Fruit fly (Drosophila melanogaster) whole organism, embryonic: ENCODE data around the gene Neurl4.

ENCODE experiments used
- CG10979 ChIP-seq: fragments of 200-800 bp; sonication (Bioruptor generic); optimal IDR thresholded peaks from 2 replicates; lab custom pipeline; 2018; ENCODE audit warnings: missing biosample characterization, mild to moderate bottlenecking, missing genetic modification characterization, moderate library complexity
- CG14441 ChIP-seq: fragments of 200-800 bp; sonication (Bioruptor generic); IDR thresholded peaks from 2 replicates; pipeline ENCODE4 v1.3.6; 2022; ENCODE audit warnings: missing biosample characterization, missing genetic modification characterization
- CG15011 ChIP-seq: fragments of 200-800 bp; sonication (Bioruptor generic); optimal IDR thresholded peaks from 3 replicates; lab custom pipeline; 2018; ENCODE audit warnings: missing biosample characterization, mild to moderate bottlenecking, missing genetic modification characterization
- CG16813 ChIP-seq: fragments of 200-800 bp; sonication (Bioruptor generic); IDR thresholded peaks from 3 replicates; pipeline ENCODE4 v1.3.6; 2022; ENCODE audit warnings: missing biosample characterization, missing genetic modification characterization; ENCODE audit not compliant: partially characterized antibody
- CG17829 ChIP-seq: fragments of 200-800 bp; optimal IDR thresholded peaks from 2 replicates; lab custom pipeline; 2019; ENCODE audit warnings: missing biosample characterization, mild to moderate bottlenecking, missing genetic modification characterization, moderate library complexity
- CG18262 ChIP-seq: fragments of 200-800 bp; optimal IDR thresholded peaks from 3 replicates; lab custom pipeline; 2019; ENCODE audit warnings: missing biosample characterization, mild to moderate bottlenecking, missing genetic modification characterization, moderate library complexity
- CG18599 ChIP-seq: fragments of 200-800 bp; sonication (Bioruptor generic); optimal IDR thresholded peaks from 3 replicates; lab custom pipeline; 2017; ENCODE audit warnings: missing biosample characterization, missing genetic modification characterization, mild to moderate bottlenecking, moderate library complexity, missing genetic modification reagents
- CG2120 ChIP-seq: fragments of 200-800 bp; sonication (Bioruptor generic); optimal IDR thresholded peaks from 3 replicates; lab custom pipeline; 2016; ENCODE audit warnings: missing biosample characterization, missing genetic modification characterization
- CG31441 ChIP-seq: fragments of 200-800 bp; sonication (Bioruptor generic); IDR thresholded peaks from 2 replicates; pipeline ENCODE4 v1.3.6; 2022; ENCODE audit warnings: missing biosample characterization, missing genetic modification characterization
- CG32532 ChIP-seq: fragments of 200-800 bp; sonication (Bioruptor generic); IDR thresholded peaks from 2 replicates; pipeline ENCODE4 v1.3.6; 2022; ENCODE audit warnings: missing biosample characterization, missing genetic modification characterization
- CG34422 ChIP-seq: fragments of 200-800 bp; sonication (Bioruptor generic); IDR thresholded peaks from 3 replicates; pipeline ENCODE4 v1.3.6; 2022; ENCODE audit warnings: missing biosample characterization, missing genetic modification characterization
- CG6813 ChIP-seq: fragments of 200-800 bp; sonication (Bioruptor generic); optimal IDR thresholded peaks from 2 replicates; lab custom pipeline; 2017; ENCODE audit warnings: missing biosample characterization, missing genetic modification characterization, mild to moderate bottlenecking, moderate library complexity, missing genetic modification reagents
- CG7839 ChIP-seq: fragments of 200-800 bp; sonication (Bioruptor generic); optimal IDR thresholded peaks from 3 replicates; lab custom pipeline; 2018; ENCODE audit warnings: missing biosample characterization, mild to moderate bottlenecking, missing genetic modification characterization, moderate library complexity
- CG7928 ChIP-seq: fragments of 200-800 bp; sonication (Bioruptor generic); optimal IDR thresholded peaks from 2 replicates; lab custom pipeline; 2017; ENCODE audit warnings: missing biosample characterization, mild to moderate bottlenecking, missing genetic modification characterization
- CG8290 ChIP-seq, 3 experiments: fragments of 200-800 bp; sonication (Bioruptor generic); optimal IDR thresholded peaks; 2 replicates each; lab custom pipeline; 2016 to 2019; ENCODE audit warnings: missing biosample characterization in 3 of 3, missing genetic modification characterization in 3 of 3, mild to moderate bottlenecking in 2 of 3, moderate library complexity in 1 of 3
- Chrac-16 ChIP-seq: fragments of 200-800 bp; sonication (Bioruptor generic); optimal IDR thresholded peaks from 3 replicates; lab custom pipeline; 2016; ENCODE audit warnings: missing biosample characterization, missing genetic modification characterization
- D19A ChIP-seq: fragments of 200-800 bp; optimal IDR thresholded peaks from 3 replicates; lab custom pipeline; 2019; ENCODE audit warnings: missing biosample characterization, mild to moderate bottlenecking, missing genetic modification characterization, moderate library complexity
- Dad ChIP-seq: fragments of 200-800 bp; sonication (Bioruptor generic); optimal IDR thresholded peaks from 3 replicates; lab custom pipeline; 2016; ENCODE audit warnings: missing biosample characterization, missing genetic modification characterization
- Dbx ChIP-seq: fragments of 200-800 bp; sonication (Bioruptor generic); IDR thresholded peaks from 3 replicates; pipeline ENCODE4 v1.3.6; 2022; ENCODE audit warnings: missing biosample characterization, missing genetic modification characterization
- Dp ChIP-seq: fragments of 200-800 bp; sonication (Bioruptor generic); optimal IDR thresholded peaks from 2 replicates; lab custom pipeline; 2018; ENCODE audit warnings: missing biosample characterization, mild to moderate bottlenecking, missing genetic modification characterization, moderate library complexity
- HLH3B ChIP-seq: fragments of 200-800 bp; sonication (Bioruptor generic); IDR thresholded peaks from 2 replicates; pipeline ENCODE4 v1.3.6; 2022; ENCODE audit warnings: missing biosample characterization, missing genetic modification characterization
- Hmx ChIP-seq: fragments of 200-800 bp; sonication (Bioruptor generic); optimal IDR thresholded peaks from 2 replicates; lab custom pipeline; 2016; ENCODE audit warnings: missing biosample characterization, missing genetic modification characterization
- Meics ChIP-seq: fragments of 200-800 bp; sonication (Bioruptor generic); optimal IDR thresholded peaks from 2 replicates; lab custom pipeline; 2017; ENCODE audit warnings: missing biosample characterization, mild to moderate bottlenecking, missing genetic modification characterization
- NC2α ChIP-seq: fragments of 200-800 bp; sonication (Bioruptor generic); optimal IDR thresholded peaks from 2 replicates; lab custom pipeline; 2016; ENCODE audit warnings: missing biosample characterization, missing genetic modification characterization
- Side ChIP-seq: fragments of 200-800 bp; sonication (Bioruptor generic); optimal IDR thresholded peaks from 2 replicates; lab custom pipeline; 2016; ENCODE audit warnings: missing biosample characterization, missing genetic modification characterization
- Xbp1 ChIP-seq: fragments of 200-800 bp; sonication (Bioruptor generic); optimal IDR thresholded peaks from 3 replicates; lab custom pipeline; 2016; ENCODE audit warnings: missing biosample characterization, mild to moderate bottlenecking, missing genetic modification characterization
- amos ChIP-seq: fragments of 200-800 bp; sonication (Bioruptor generic); IDR thresholded peaks from 2 replicates; pipeline ENCODE4 v1.3.6; 2022; ENCODE audit warnings: missing biosample characterization, missing genetic modification characterization; ENCODE audit not compliant: partially characterized antibody
- bbx ChIP-seq: fragments of 200-800 bp; sonication (Bioruptor generic); IDR thresholded peaks from 2 replicates; pipeline ENCODE4 v1.3.6; 2022; ENCODE audit warnings: missing biosample characterization, missing genetic modification characterization; ENCODE audit not compliant: partially characterized antibody
- caup ChIP-seq: fragments of 200-800 bp; sonication (Bioruptor generic); optimal IDR thresholded peaks from 3 replicates; lab custom pipeline; 2017; ENCODE audit warnings: missing biosample characterization, mild to moderate bottlenecking, missing genetic modification characterization, moderate library complexity; ENCODE audit not compliant: severe bottlenecking
- chinmo ChIP-seq: fragments of 200-800 bp; sonication (Bioruptor generic); IDR thresholded peaks from 4 replicates; pipeline ENCODE4 v1.3.6; 2022; ENCODE audit warnings: missing biosample characterization, missing genetic modification characterization; ENCODE audit not compliant: partially characterized antibody
- ci ChIP-seq: fragments of 200-800 bp; sonication (Bioruptor generic); IDR thresholded peaks from 3 replicates; pipeline ENCODE4 v1.3.6; 2022; ENCODE audit warnings: missing biosample characterization, missing genetic modification characterization
- crp ChIP-seq, 2 experiments: fragments of 200-800 bp; sonication (Bioruptor generic); optimal IDR thresholded peaks; 2 replicates in 1 of 2; 3 replicates in 1 of 2; lab custom pipeline; 2017; ENCODE audit warnings: missing biosample characterization in 2 of 2, missing genetic modification characterization in 2 of 2, mild to moderate bottlenecking in 1 of 2, moderate library complexity in 1 of 2
- da ChIP-seq: fragments of 200-800 bp; sonication (Bioruptor generic); optimal IDR thresholded peaks from 2 replicates; lab custom pipeline; 2016; ENCODE audit warnings: missing biosample characterization, missing genetic modification characterization
- disco-r ChIP-seq: fragments of 200-800 bp; sonication (Bioruptor generic); optimal IDR thresholded peaks from 2 replicates; lab custom pipeline; 2016; ENCODE audit warnings: missing biosample characterization, missing genetic modification characterization
- gt ChIP-seq: fragments of 200-800 bp; sonication (Bioruptor generic); IDR thresholded peaks from 2 replicates; pipeline ENCODE4 v1.3.6; 2022; ENCODE audit warnings: missing biosample characterization, missing genetic modification characterization
- hkb ChIP-seq, 2 experiments: fragments of 200-800 bp in 1 of 2; fragments of >200 bp in 1 of 2; sonication (Bioruptor generic) in 1 of 2; IDR thresholded peaks in 1 of 2; optimal IDR thresholded peaks in 1 of 2; 2 replicates each; pipeline versions ENCODE4 v1.3.6 to Lab custom; 2017 to 2022; ENCODE audit warnings: missing biosample characterization in 1 of 2, missing genetic modification characterization in 1 of 2
- nom ChIP-seq: fragments of 200-800 bp; sonication (Bioruptor generic); optimal IDR thresholded peaks from 2 replicates; lab custom pipeline; 2017; ENCODE audit warnings: missing biosample characterization, missing genetic modification characterization, mild to moderate bottlenecking, moderate library complexity, missing genetic modification reagents
- pb ChIP-seq: fragments of 200-800 bp; sonication (Bioruptor generic); optimal IDR thresholded peaks from 3 replicates; lab custom pipeline; 2016; ENCODE audit warnings: missing biosample characterization, missing genetic modification characterization
- pros ChIP-seq: fragments of 200-800 bp; sonication (Bioruptor generic); optimal IDR thresholded peaks from 3 replicates; lab custom pipeline; 2019; ENCODE audit warnings: missing biosample characterization, mild to moderate bottlenecking, missing genetic modification characterization, moderate library complexity
- pzg ChIP-seq: fragments of 200-800 bp; sonication (Bioruptor generic); optimal IDR thresholded peaks from 3 replicates; lab custom pipeline; 2018; ENCODE audit warnings: missing biosample characterization, mild to moderate bottlenecking, missing genetic modification characterization, moderate library complexity
- seq ChIP-seq: fragments of 200-800 bp; sonication (Bioruptor generic); IDR thresholded peaks from 2 replicates; pipeline ENCODE4 v1.3.6; 2022; ENCODE audit warnings: missing biosample characterization, missing genetic modification characterization
- sim ChIP-seq: fragments of 200-800 bp; sonication (Bioruptor generic); IDR thresholded peaks from 2 replicates; pipeline ENCODE4 v1.3.6; 2022; ENCODE audit warnings: missing biosample characterization, missing genetic modification characterization
- slbo ChIP-seq: fragments of 200-800 bp; sonication (Bioruptor generic); IDR thresholded peaks from 2 replicates; pipeline ENCODE4 v1.3.6; 2022; ENCODE audit warnings: missing biosample characterization, missing genetic modification characterization
- sqz ChIP-seq: fragments of 200-800 bp; sonication (Bioruptor generic); optimal IDR thresholded peaks from 3 replicates; lab custom pipeline; 2018; ENCODE audit warnings: missing biosample characterization, mild to moderate bottlenecking, missing genetic modification characterization
- stc ChIP-seq: fragments of 200-800 bp; sonication (Bioruptor generic); IDR thresholded peaks from 2 replicates; pipeline ENCODE4 v1.3.6; 2022; ENCODE audit warnings: missing biosample characterization, missing genetic modification characterization
- vvl ChIP-seq: fragments of 200-800 bp; sonication (Bioruptor generic); IDR thresholded peaks from 2 replicates; pipeline ENCODE4 v1.3.6; 2022; ENCODE audit warnings: missing biosample characterization, missing genetic modification characterization

Neurl4 gene

dm6 chr3L:13993742-13994719, 55.7 kb downstream of the Neurl4 start, which contains the start of gene CtsK1 (continued):
- TF ChIP-seq NC2α (no peak), D19A (peak; percentile 97), stc (GFP tag; lab: Robert Waterston, UW) (peak; percentile 49; the same call in 1 of the 2 replicates), Dp (GFP tag; lab: Kevin White, UChicago) (peak; percentile 64), Dbx (GFP tag; lab: Robert Waterston, UW) (peak; percentile 36; the same call in 1 of the 3 replicates), CG31441 (GFP tag; lab: Robert Waterston, UW) (peak; percentile 48), CG16813 (GFP tag; lab: Robert Waterston, UW) (peak; percentile 48), Dad (no peak), ci (GFP tag; lab: Robert Waterston, UW) (peak; percentile 3; the same call in 1 of the 3 replicates), chinmo (GFP tag; lab: Robert Waterston, UW) (0 out of 4 replicates have a peak, but pooled peaks have one; percentile 71), Side (GFP tag; lab: Kevin White, UChicago) (no peak), CG15011 (GFP tag; lab: Kevin White, UChicago) (no peak), CG14441 (GFP tag; lab: Robert Waterston, UW) (peak; percentile 50; the same call in 1 of the 2 replicates), Xbp1 (GFP tag; lab: Kevin White, UChicago) (peak; percentile 15), CG2120 (GFP tag; lab: Kevin White, UChicago) (peak; percentile 34), amos (peak; percentile 69), CG32532 (GFP tag; lab: Robert Waterston, UW) (peak; percentile 51; the same call in 1 of the 2 replicates), pros (GFP tag; lab: Kevin White, UChicago) (no peak), disco-r (no peak), CG6813 (peak; percentile 1), sqz (GFP tag; lab: Kevin White, UChicago) (peak; percentile 54), seq (GFP tag; lab: Robert Waterston, UW) (no peak), HLH3B (0 out of 2 replicates have a peak, but pooled peaks have one; percentile 34), slbo (GFP tag; lab: Robert Waterston, UW) (peak; percentile 49), CG10979 (tag; lab: Kevin White, UChicago) (peak; percentile 6), crp (GFP tag; optimal IDR thresholded peaks at IDR 0.05; lab: Kevin White, UChicago) (peak in 1 of 2 experiments; percentile 48), pzg (peak; percentile 40), Chrac-16 (GFP tag; lab: Kevin White, UChicago) (no peak), sim (GFP tag; lab: Robert Waterston, UW) (no peak), bbx (peak; percentile 10; the same call in 1 of the 2 replicates), CG7928 (no peak), CG34422 (GFP tag; lab: Robert Waterston, UW) (0 out of 3 replicates have a peak, but pooled peaks have one; percentile 54), CG18262 (tag; lab: Kevin White, UChicago) (peak; percentile 50), vvl (GFP tag; lab: Robert Waterston, UW) (peak; percentile 62), caup (no peak), hkb (optimal IDR thresholded peaks at IDR 0.05; lab: Kevin White, UChicago) (no peak), hkb (GFP tag; IDR thresholded peaks at IDR 0.05; lab: Robert Waterston, UW) (peak; percentile 44; the same call in 1 of the 2 replicates), CG17829 (tag; lab: Kevin White, UChicago) (peak; percentile 33), CG8290 (GFP tag; optimal IDR thresholded peaks at IDR 0.05; lab: Kevin White, UChicago) (no peak), CG8290 (tag; optimal IDR thresholded peaks at IDR 0.05; lab: Kevin White, UChicago) (no peak), CG18599 (GFP tag; lab: Kevin White, UChicago) (peak; percentile 26), Meics (GFP tag; lab: Kevin White, UChicago) (no peak), nom (GFP tag; lab: Kevin White, UChicago) (peak; percentile 54), pb (no peak), Hmx (GFP tag; lab: Kevin White, UChicago) (no peak), CG7839 (peak; percentile 44), gt (GFP tag; lab: Robert Waterston, UW) (no peak), da (no peak)
